Fruit fly (Drosophila melanogaster): Measurements from ENCODE around the gene Sfp26Ad.

dm6 chr2L:5978333-5979054, 35.4 kb upstream of the Sfp26Ad start:
- TF ChIP-seq D1 (tag; optimal IDR thresholded peaks at IDR 0.05): no peak
- TF ChIP-seq CG8301 (tag; optimal IDR thresholded peaks at IDR 0.05): no peak
- TF ChIP-seq gl (tag; optimal IDR thresholded peaks at IDR 0.05): no peak
- peak; percentile 45 for TF ChIP-seq EcR (GFP tag; optimal IDR thresholded peaks at IDR 0.05)
- TF ChIP-seq Pif1B (GFP tag; optimal IDR thresholded peaks at IDR 0.05): peak; percentile 34
- TF ChIP-seq CG4496 (GFP tag; IDR thresholded peaks at IDR 0.05): no peak
- no peak for TF ChIP-seq Ets98B (GFP tag; IDR thresholded peaks at IDR 0.05)
- peak; percentile 5 for TF ChIP-seq CG15710 (tag; optimal IDR thresholded peaks at IDR 0.05)
- TF ChIP-seq CG10348 (GFP tag; IDR thresholded peaks at IDR 0.05): no peak
- no peak for TF ChIP-seq CG34367 (tag; optimal IDR thresholded peaks at IDR 0.05)
- TF ChIP-seq CG13204 (GFP tag; optimal IDR thresholded peaks at IDR 0.05): peak; percentile 68
